Worm (Caenorhabditis elegans) whole organism, L4/young adult: ENCODE measurements around the gene R13A1.5.

Source experiments
- W03F9.2 ChIP-seq: fragments of 150-350 bp; optimal IDR thresholded peaks from 2 replicates; lab custom pipeline; 2014; ENCODE audit warnings: missing biosample characterization, missing genetic modification characterization
- dao-5 ChIP-seq: sonication (generic microtip); optimal IDR thresholded peaks from 2 replicates; lab custom pipeline; 2016; ENCODE audit warnings: missing genotype, missing genetic modification characterization, moderate library complexity, missing compliant biosample characterization
- him-1 ChIP-seq: sonication (generic microtip); optimal IDR thresholded peaks from 2 replicates; lab custom pipeline; 2016; ENCODE audit warnings: missing genotype, missing genetic modification reagents, missing genetic modification characterization, missing compliant biosample characterization

R13A1.5 gene

DNA sequence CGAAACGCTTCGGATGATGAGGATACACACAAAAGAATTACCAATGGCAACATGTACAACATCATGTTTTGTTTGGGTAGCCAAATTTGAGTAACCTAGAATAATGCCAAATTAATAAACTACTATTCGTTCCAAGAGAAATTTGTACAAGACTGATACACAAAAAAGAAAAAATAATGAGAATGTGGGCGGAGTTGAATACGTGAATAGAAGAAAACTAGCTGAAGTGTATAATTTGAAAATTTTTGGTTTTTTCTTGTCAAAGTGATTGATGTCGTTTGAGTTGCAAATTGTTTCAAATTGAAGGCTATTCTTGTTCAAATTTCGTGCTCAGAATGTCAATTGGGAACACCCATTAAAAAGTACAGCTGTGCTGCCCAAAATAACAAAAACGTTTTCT, at the start of gene R13A1.5:
R13A1.5 (minus strand) TSS at position 101 of the 400 bp plus-strand sequence.
- TF ChIP-seq him-1 (tag; lab: Kevin White, UChicago) (no peak), dao-5 (tag; lab: Kevin White, UChicago) (no peak), W03F9.2 (tag; lab: Kevin White, UChicago) (no peak)

DNA sequence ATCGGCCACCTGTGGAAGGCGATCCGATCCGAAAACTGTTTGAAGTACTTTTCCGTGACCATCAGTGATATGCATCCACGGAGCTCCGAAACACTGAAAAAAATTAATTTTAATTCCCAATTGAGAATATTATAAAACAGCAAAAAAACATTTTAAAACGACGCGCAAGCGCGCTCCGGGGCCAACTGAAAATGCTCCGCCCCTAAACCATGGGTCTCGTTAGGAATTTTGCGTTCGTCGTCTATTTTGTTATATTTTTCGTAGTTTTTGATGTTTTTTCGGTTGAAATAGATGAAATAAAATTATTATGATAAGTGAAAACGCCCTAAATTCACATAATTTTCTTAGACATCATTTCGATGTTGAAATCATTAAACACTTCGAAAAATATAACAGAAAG, 48.9 kb upstream of the R13A1.5 start:
- TF ChIP-seq W03F9.2 (tag; lab: Kevin White, UChicago) (no peak), dao-5 (tag; lab: Kevin White, UChicago) (no peak)

DNA sequence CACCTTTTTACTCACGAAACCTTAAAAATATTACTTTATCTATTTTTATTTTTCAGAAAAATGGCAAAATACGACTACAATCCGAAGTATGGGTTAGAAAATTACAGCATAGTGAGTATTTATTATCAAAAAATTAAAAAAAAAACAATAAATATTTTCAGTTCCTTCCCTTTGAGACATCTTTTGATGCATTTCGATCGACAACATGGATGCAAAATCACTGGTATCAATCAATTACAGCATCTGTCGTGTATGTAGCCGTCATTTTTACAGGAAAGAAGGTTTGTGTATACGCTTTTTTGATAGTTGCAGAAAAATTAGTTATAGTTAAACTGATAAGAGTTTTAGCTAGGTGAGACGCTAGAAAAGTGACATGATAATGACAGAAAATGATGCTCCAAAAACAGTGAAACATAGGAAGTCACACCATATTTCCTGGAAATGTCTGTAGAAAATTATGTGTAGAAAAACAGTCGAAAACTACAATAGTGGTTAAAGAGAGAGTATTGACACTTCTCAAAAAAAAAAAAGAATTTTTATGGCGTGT, 46.1 kb upstream of the R13A1.5 start, which contains the start of gene elo-3:
elo-3 (plus strand) TSS at position 51 of the 547 bp plus-strand sequence.
- TF ChIP-seq dao-5 (tag; lab: Kevin White, UChicago) (no peak), W03F9.2 (tag; lab: Kevin White, UChicago) (no peak), him-1 (tag; lab: Kevin White, UChicago) (no peak)

DNA sequence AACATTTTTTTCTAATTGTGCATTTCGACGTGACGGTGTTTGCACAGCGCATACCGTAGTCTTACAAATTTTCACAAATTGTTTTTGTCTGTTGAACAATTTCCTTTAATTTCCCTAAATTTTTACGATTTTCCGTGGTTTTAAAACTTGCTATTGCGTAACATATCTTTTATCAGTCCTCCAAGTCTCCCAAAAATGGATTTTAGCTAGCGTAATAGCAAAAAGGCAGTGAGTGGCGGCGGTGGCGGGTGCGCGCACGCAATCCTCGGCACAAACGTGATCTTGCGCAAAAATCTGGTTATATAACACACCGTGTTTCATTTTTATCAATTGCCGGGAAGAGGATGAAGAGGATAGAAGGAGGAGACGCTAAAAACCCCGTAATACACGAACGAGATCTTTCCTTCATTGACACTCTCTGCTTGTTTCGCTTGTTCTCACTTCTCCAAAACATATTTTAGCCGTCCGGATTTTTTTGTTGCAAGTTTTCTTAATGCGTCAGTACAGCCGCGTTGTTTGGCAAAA, 44.7 kb upstream of the R13A1.5 start:
- TF ChIP-seq dao-5 (tag; lab: Kevin White, UChicago), result no peak
- no peak for TF ChIP-seq W03F9.2 (tag; lab: Kevin White, UChicago)
- TF ChIP-seq him-1 (tag; lab: Kevin White, UChicago), result no peak

DNA sequence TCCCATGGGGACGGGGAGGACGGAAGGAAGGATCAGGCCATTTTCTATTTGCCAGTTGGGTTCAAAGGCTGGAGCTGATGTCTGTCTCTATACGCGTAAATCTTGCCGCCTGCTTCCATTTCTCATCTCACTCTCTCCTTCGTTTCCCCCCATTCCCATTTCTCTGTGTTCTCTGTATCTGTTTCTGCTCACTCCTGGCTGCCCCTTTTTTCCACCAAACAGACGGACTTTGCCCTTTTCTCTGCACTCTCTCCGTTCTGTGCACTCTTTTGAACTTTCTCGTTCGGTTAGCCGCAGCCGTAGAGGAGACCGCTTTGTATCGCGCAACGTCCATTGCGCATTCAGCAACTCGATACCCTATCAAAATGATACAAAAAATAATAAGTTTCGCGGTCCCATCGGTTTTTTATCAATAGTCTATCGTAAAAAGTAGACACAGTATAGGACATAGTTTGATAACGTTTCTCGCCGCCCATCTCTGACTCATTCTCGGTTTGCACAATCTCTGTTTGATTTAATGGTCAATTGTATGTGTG, 43.8 kb upstream of the R13A1.5 start:
- no peak for TF ChIP-seq dao-5 (tag; lab: Kevin White, UChicago)

DNA sequence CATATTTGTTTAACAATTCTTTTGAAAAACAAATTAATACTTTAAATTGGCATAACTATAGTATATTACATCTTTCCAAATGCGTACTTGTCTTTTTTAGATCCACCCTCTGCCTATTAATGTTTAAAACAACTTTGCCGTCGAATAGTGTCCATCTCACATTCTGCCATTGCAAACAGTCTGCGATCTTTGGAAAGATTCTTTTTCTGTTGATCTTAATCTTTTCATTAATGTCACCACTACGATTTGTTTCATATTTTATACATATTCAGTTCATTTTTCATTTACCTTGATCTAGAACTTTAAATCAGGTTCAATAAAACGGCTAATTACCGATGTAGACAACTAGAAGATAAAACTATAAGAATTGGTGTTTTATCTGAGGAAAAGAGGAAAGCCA, 43.0 kb upstream of the R13A1.5 start:
- no peak for TF ChIP-seq W03F9.2 (tag; lab: Kevin White, UChicago)

DNA sequence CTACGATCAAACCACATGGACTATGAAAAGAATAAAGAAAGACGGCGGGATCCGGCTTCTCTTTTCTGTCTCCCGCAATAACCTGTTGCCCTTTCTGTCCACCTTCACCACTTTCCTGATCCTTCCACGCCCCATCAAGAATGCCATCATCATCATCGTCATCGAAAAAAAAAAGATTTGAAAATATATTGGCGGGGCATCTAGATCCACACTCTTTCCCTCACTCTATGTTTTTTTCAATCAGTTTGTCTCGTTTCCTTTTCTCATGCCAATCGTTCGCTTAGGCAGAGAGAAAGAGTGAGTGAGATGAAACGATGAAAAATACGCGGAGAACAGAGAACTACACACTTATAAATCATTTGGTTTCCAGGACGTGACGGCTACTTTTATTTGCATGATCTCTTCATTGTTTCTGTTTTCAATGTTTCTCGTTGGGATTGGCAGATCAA, 41.9 kb upstream of the R13A1.5 start:
- TF ChIP-seq him-1 (tag; lab: Kevin White, UChicago), result no peak
- no peak for TF ChIP-seq dao-5 (tag; lab: Kevin White, UChicago)
- TF ChIP-seq W03F9.2 (tag; lab: Kevin White, UChicago), result no peak

DNA sequence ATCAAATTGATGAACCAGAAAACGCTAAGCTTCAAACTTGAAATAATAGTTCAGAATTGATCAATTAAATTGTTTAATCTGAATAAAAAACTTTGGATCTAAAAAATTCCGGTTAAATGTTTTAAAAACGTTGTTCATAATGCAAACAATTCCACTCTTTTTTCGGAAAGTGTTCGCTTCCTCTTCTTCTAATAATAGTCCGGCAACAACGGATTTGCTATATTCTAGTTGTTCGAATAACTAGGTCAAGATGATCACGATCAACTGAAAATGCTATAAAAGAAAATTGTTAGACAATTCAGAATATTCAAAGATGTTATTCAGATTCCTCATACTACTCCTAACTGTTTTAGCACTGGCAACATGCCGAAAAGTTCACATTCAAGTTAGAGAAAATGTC, 39.3 kb upstream of the R13A1.5 start, which contains the start of gene D2024.4:
D2024.4 (plus strand) TSS at position 301 of the 400 bp plus-strand sequence.
- no peak for TF ChIP-seq W03F9.2 (tag; lab: Kevin White, UChicago)
- no peak for TF ChIP-seq dao-5 (tag; lab: Kevin White, UChicago)
- TF ChIP-seq him-1 (tag; lab: Kevin White, UChicago), result no peak

DNA sequence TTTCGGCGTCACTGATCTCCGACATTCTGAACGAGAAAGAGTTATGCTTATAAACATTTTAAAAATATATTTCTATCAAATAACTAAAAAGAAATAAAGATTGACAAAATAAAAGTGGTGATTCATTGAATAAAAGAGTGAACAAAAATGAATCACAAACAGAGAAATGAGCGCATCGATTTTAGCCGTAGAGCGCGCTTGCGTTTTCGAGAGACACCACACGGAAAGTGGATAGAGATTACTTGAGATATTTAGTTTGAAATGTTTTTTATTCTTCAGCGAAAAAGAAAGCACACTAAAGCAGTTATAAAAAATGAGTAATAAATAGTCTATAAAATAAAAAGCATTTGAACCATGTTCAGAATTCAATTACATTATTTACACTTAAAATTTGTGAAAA, 38.6 kb upstream of the R13A1.5 start, which contains the start of gene cap-1:
cap-1 (minus strand) TSS at position 26 of the 400 bp plus-strand sequence.
- TF ChIP-seq W03F9.2 (tag; lab: Kevin White, UChicago) (peak; percentile 91), dao-5 (tag; lab: Kevin White, UChicago) (no peak)

DNA sequence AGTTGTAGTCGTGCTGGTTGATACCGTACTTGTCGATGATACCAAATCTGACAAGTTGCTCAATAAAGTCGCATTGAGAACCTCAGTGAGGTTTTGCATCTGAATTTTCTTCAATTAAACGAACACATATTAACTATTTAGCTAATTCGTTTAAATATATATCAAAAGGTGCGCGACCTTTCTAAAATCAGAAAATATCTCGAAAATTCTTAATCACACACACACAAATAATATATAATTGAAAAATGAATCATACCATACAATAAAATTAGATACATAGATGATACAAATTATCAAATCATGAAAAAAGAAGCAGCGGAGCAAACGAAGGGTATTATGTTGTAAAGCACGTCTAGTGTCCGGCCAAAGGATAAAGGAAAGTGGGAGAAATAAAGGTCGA, 36.6 kb upstream of the R13A1.5 start, which contains the start of gene D2024.5:
D2024.5 (minus strand) TSS at position 101 of the 400 bp plus-strand sequence.
- TF ChIP-seq dao-5 (tag; lab: Kevin White, UChicago), result no peak
- no peak for TF ChIP-seq W03F9.2 (tag; lab: Kevin White, UChicago)
- TF ChIP-seq him-1 (tag; lab: Kevin White, UChicago), result no peak

DNA sequence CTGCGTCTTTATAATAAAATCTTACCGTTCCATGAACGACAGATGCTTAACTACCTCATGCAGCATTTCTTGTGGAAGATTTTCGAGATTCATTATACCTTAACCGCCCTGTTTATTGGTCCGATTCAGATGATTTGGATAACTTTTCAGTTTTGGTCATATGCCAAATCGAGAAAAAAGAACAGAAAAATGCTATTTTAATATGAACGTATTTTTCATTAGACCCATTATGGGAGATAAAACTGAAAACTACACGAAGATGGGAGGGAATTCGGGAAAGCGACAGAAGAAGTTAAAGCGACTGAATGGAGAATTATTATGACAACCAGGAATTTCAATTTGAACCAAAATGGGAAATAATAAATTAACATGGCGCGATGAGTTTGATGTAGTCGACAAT, 35.4 kb upstream of the R13A1.5 start, which contains the start of gene R13A1.10:
R13A1.10 (minus strand) TSS at position 101 of the 400 bp plus-strand sequence.
- TF ChIP-seq dao-5 (tag; lab: Kevin White, UChicago) (no peak), him-1 (tag; lab: Kevin White, UChicago) (no peak), W03F9.2 (tag; lab: Kevin White, UChicago) (no peak)

DNA sequence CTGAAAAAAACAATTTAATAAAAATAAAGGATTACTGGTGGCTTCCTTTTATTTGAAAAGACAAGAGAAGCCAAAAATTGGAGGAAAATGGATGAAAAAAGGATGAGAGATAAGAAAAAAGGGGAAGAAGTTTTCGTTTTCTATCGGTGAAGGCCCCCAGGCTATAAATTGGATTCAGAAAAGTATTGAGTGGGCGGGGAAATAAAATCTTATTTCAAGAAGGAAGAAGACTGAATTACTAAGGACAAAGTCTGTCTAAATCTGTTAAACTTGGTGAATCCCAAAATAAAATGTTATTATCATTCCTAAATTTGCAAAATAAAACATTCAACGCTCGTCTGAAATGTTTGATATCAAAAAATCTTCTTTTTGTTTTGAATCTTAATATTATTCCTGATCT, 30.4 kb upstream of the R13A1.5 start:
- TF ChIP-seq W03F9.2 (tag; lab: Kevin White, UChicago) (no peak), dao-5 (tag; lab: Kevin White, UChicago) (no peak), him-1 (tag; lab: Kevin White, UChicago) (no peak)

DNA sequence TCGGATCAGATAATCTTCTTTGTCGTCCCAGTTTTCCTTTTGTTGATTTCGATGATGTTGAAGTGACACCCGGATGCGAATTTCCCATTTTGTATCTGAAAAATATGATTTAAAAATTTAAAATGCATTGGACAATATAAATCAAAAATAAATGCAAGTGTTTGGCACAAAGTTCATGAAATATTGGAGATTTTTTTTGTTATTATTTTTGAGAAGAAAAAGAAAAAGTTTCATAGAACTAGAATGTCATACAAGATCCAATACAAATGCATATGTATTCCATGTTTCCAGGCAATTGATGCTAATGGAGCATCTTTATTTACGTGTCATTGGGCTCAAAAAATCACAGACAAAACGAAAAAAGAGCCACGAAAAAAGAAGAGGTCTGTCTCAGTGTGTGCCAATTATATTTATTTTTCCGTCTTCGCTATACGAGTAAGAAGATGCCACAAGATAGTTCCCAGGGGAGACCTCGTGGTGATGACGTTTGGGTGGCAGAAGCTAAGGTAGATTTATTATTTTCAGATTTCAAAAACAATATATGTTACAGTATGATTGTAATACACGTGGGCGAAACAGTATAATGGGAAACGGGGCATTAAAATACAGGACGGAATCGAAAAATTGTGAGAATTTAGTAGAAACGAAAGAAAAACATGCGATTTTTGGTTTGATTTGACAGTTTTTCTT, 27.9 kb upstream of the R13A1.5 start, which contains the start of the genes glb-23 and R13A1.1:
glb-23 (minus strand) TSS at position 101 of the 690 bp plus-strand sequence.
R13A1.1 (plus strand) TSS at position 640 of the 690 bp plus-strand sequence.
- TF ChIP-seq him-1 (tag; lab: Kevin White, UChicago) (no peak), W03F9.2 (tag; lab: Kevin White, UChicago) (no peak), dao-5 (tag; lab: Kevin White, UChicago) (no peak)
